Fruit fly (Drosophila melanogaster): ENCODE data around the gene La.
A peak's percentile ranks its signal among the peaks of the same experiment; 100 is the strongest.

La gene

dm6 chr2L:20390004-20390403 lies 40.2 kb upstream of the La start (continued):
- TF ChIP-seq rib (GFP tag; IDR thresholded peaks at IDR 0.05) (no peak), Stat92E (GFP tag; optimal IDR thresholded peaks at IDR 0.05) (no peak), Deaf1 (tag; optimal IDR thresholded peaks at IDR 0.05) (no peak), Dbx (GFP tag; IDR thresholded peaks at IDR 0.05) (no peak), NC2β (GFP tag; optimal IDR thresholded peaks at IDR 0.05) (no peak), bbx (GFP tag; IDR thresholded peaks at IDR 0.05; ENCODE audit: partially characterized antibody) (no peak), ase (GFP tag; IDR thresholded peaks at IDR 0.05) (no peak), Hr78 (GFP tag; optimal IDR thresholded peaks at IDR 0.05) (no peak), sob (GFP tag; IDR thresholded peaks at IDR 0.05) (no peak), Bdp1 (GFP tag; optimal IDR thresholded peaks at IDR 0.05) (no peak), sens (GFP tag) (peak; percentile 79), scrt (GFP tag; optimal IDR thresholded peaks at IDR 0.05) (peak; percentile 21), onecut (GFP tag; IDR thresholded peaks at IDR 0.05) (no peak), Lhr (GFP tag; optimal IDR thresholded peaks at IDR 0.05) (no peak), zfh2 (GFP tag; optimal IDR thresholded peaks at IDR 0.05) (no peak), CG13775 (GFP tag; optimal IDR thresholded peaks at IDR 0.05) (no peak), gsb-n (tag; optimal IDR thresholded peaks at IDR 0.05) (no peak), yki (optimal IDR thresholded peaks at IDR 0.05) (no peak), wdn (GFP tag; IDR thresholded peaks at IDR 0.05) (no peak), CTCF (GFP tag; optimal IDR thresholded peaks at IDR 0.05) (no peak), CG18476 (GFP tag; optimal IDR thresholded peaks at IDR 0.05) (no peak), klu (GFP tag; IDR thresholded peaks at IDR 0.05) (no peak), CG10959 (GFP tag; IDR thresholded peaks at IDR 0.05) (no peak), usp (GFP tag; optimal IDR thresholded peaks at IDR 0.05) (no peak), Ets65A (GFP tag) (no peak), HmgZ (tag; optimal IDR thresholded peaks at IDR 0.05) (no peak), CoRest (tag; optimal IDR thresholded peaks at IDR 0.05) (no peak), CG8944 (GFP tag; optimal IDR thresholded peaks at IDR 0.05) (no peak), CG4424 (GFP tag; optimal IDR thresholded peaks at IDR 0.05) (no peak), CG6854 (GFP tag; optimal IDR thresholded peaks at IDR 0.05) (no peak), dimm (GFP tag; IDR thresholded peaks at IDR 0.05) (no peak), CHES-1-like (GFP tag; optimal IDR thresholded peaks at IDR 0.05) (no peak), CG11085 (GFP tag; IDR thresholded peaks at IDR 0.05) (no peak), CG34422 (GFP tag; IDR thresholded peaks at IDR 0.05) (no peak), CG8765 (GFP tag; IDR thresholded peaks at IDR 0.05) (no peak), CG15073 (GFP tag; optimal IDR thresholded peaks at IDR 0.05) (no peak), sc (optimal IDR thresholded peaks at IDR 0.05) (no peak), sc (GFP tag; optimal IDR thresholded peaks at IDR 0.05) (no peak), CG6813 (GFP tag; optimal IDR thresholded peaks at IDR 0.05) (peak; percentile 29), br (optimal IDR thresholded peaks at IDR 0.05) (no peak), CG14050 (GFP tag; IDR thresholded peaks at IDR 0.05) (no peak), Blimp-1 (GFP tag; optimal IDR thresholded peaks at IDR 0.05) (no peak), zen (tag; optimal IDR thresholded peaks at IDR 0.05) (no peak), slp2 (GFP tag; optimal IDR thresholded peaks at IDR 0.05) (no peak), gt (GFP tag; IDR thresholded peaks at IDR 0.05) (no peak), CG2875 (GFP tag; optimal IDR thresholded peaks at IDR 0.05) (no peak), cg (GFP tag; optimal IDR thresholded peaks at IDR 0.05) (no peak), CG15601 (tag; optimal IDR thresholded peaks at IDR 0.05) (no peak), CG4854 (GFP tag; optimal IDR thresholded peaks at IDR 0.05) (no peak), chm (GFP tag; IDR thresholded peaks at IDR 0.05) (no peak), en (GFP tag; optimal IDR thresholded peaks at IDR 0.05) (no peak), HHEX (GFP tag; optimal IDR thresholded peaks at IDR 0.05) (peak; percentile 30), CG8281 (tag; optimal IDR thresholded peaks at IDR 0.05) (no peak), pfk (GFP tag; optimal IDR thresholded peaks at IDR 0.05) (no peak)

Measured in whole organism, embryonic.